Fruit fly (Drosophila melanogaster) whole organism, embryonic: ENCODE measurements around the gene svp.

ENCODE experiments used
- ato ChIP-seq: fragments of 200-800 bp; sonication (Bioruptor generic); IDR thresholded peaks from 2 replicates; pipeline ENCODE4 v1.3.6; 2022; ENCODE audit warnings: missing biosample characterization, missing genetic modification characterization; ENCODE audit not compliant: partially characterized antibody
- cato ChIP-seq: fragments of 200-800 bp; sonication (Bioruptor generic); optimal IDR thresholded peaks from 2 replicates; lab custom pipeline; 2016; ENCODE audit warnings: missing biosample characterization, missing genetic modification characterization, borderline replicate concordance
- lmd ChIP-seq: fragments of 200-800 bp; sonication (Bioruptor generic); IDR thresholded peaks from 2 replicates; pipeline ENCODE4 v1.3.6; 2022; ENCODE audit warnings: missing biosample characterization, missing genetic modification characterization
- pita ChIP-seq: fragments of 200-800 bp; sonication (Bioruptor generic); optimal IDR thresholded peaks from 2 replicates; lab custom pipeline; 2017; ENCODE audit warnings: missing biosample characterization, mild to moderate bottlenecking, missing genetic modification characterization
- psq ChIP-seq: fragments of 200-800 bp; sonication (Bioruptor generic); optimal IDR thresholded peaks from 2 replicates; lab custom pipeline; 2017; ENCODE audit warnings: missing biosample characterization, missing genetic modification characterization

DNA sequence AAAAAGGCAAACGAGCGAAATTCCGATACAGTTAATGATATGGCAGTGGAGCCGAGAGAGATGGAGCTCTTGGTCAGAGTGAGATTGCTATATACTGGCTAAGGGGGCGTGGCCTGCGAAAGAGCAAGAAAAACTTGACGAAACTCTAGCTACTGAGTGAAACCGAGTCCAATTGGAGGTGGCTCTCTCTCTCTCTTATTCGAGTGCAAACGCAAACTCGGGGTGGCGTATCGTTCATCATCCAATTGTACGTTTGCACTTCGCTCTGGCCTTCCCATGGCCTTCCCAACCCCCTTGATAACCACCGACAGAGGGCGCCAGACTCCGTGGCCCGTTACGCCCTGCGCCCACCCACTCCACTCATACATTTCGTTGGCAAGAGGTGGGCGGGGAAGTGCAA, 20.5 kb downstream of the svp start:
- TF ChIP-seq lmd (GFP tag; lab: Robert Waterston, UW) (no peak), ato (GFP tag; lab: Robert Waterston, UW) (no peak), cato (GFP tag; lab: Kevin White, UChicago) (no peak), pita (GFP tag; lab: Kevin White, UChicago) (no peak), psq (GFP tag; lab: Kevin White, UChicago) (no peak)
